Fruit fly (Drosophila melanogaster): ENCODE results near the gene VhaAC39-1.

Gene VhaAC39-1

DNA sequence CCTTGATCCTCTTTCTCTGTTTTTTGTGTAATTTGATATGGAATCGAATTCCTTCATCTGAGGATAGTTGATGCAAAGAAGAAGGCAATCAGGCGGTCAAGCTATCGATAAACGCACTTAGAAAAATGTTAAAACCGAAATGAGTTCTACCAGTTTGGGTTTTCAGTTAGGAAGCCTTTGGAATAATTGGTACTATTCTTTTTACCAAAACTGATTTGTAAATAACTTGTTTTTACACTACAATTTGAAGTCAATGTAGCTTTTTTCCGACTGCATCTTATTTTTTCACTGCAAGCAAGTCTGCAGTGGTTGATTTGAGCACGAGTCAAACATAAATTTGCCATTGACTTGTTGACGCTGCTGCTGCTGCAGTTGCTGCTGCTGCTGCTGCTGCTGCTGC lies 48.8 kb upstream of the VhaAC39-1 start (continued):
- TF ChIP-seq net (GFP tag; optimal IDR thresholded peaks at IDR 0.05) = no peak
- TF ChIP-seq CG1621 (tag; optimal IDR thresholded peaks at IDR 0.05) = no peak
- TF ChIP-seq Hr38 (GFP tag; optimal IDR thresholded peaks at IDR 0.05) = no peak
- TF ChIP-seq Sox15 (GFP tag; optimal IDR thresholded peaks at IDR 0.05) = no peak
- peak; percentile 33 for TF ChIP-seq Smox (GFP tag; optimal IDR thresholded peaks at IDR 0.05)
- TF ChIP-seq achi (GFP tag; optimal IDR thresholded peaks at IDR 0.05) = peak; percentile 36
- peak; percentile 45; the same call in 1 of the 2 replicates for TF ChIP-seq Gug (GFP tag; IDR thresholded peaks at IDR 0.05)
- no peak for TF ChIP-seq dac (GFP tag; optimal IDR thresholded peaks at IDR 0.05)
- peak; percentile 38 for TF ChIP-seq Met (GFP tag; optimal IDR thresholded peaks at IDR 0.05)
- TF ChIP-seq fkh (GFP tag; optimal IDR thresholded peaks at IDR 0.05) = no peak
- TF ChIP-seq Lpt (GFP tag; optimal IDR thresholded peaks at IDR 0.05) = peak; percentile 31
- no peak for TF ChIP-seq Ets96B (tag; optimal IDR thresholded peaks at IDR 0.05)
- TF ChIP-seq lz (GFP tag; optimal IDR thresholded peaks at IDR 0.05) = peak; percentile 8
- no peak for TF ChIP-seq CG11902 (GFP tag; optimal IDR thresholded peaks at IDR 0.05)

DNA sequence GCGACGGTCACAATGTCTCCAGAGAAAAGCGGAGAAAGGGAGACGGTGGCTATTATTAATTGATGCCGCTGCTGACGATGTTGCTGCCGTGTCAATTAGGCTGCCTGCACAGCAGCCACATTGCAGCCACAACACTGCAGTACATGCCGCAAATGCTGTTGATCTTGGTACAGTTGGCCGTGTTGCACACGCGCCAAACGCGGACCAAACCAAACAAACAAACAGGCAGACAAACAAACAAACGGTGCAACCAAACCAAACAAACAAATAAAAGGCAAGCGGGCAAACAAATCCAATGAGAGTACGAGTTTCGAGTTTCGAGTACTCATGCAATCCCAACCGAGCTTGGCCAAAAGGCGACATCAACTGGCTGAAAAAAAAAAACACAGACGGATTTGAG lies 48.3 kb upstream of the VhaAC39-1 start:
- TF ChIP-seq fkh (GFP tag; optimal IDR thresholded peaks at IDR 0.05) (peak; percentile 61), Eip93F (GFP tag; optimal IDR thresholded peaks at IDR 0.05) (no peak)

DNA sequence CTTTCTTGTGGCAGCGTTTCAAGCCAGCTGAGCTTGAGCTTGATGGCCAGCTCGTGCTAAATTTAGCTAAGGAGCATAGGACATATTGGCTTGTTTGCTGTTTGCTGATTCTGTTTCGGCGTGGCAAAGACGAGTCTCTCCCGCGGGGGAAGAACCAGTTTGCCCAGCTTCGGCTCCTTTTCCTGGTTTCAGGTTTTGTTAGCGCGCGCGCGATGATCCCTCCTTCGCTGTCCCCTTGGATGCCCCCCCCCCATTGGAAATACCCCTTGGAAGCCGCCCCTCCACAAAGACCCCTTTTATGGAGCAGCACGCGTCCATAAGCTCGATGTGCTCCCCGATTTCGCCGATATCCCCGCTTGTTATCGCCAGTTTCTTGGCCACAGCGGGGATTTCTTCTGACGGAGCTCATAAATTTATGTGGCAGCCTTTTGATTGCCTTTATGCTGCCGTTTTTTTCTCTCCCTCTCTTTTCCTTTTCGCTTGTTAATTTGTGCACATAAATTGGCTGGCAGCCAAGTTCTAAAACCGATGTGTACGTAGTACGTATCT lies 47.4 kb upstream of the VhaAC39-1 start:
- TF ChIP-seq ss (GFP tag; optimal IDR thresholded peaks at IDR 0.05) (peak; percentile 8 to 27), Lpt (GFP tag; optimal IDR thresholded peaks at IDR 0.05) (peak; percentile 24), CG6808 (GFP tag; optimal IDR thresholded peaks at IDR 0.05) (peak; percentile 32), OdsH (GFP tag; optimal IDR thresholded peaks at IDR 0.05) (no peak), Gug (GFP tag; IDR thresholded peaks at IDR 0.05) (0 out of 2 replicates have a peak, but pooled peaks have one; percentile 8), CG31627 (GFP tag; optimal IDR thresholded peaks at IDR 0.05) (no peak), CG6854 (GFP tag; optimal IDR thresholded peaks at IDR 0.05) (peak; percentile 93), Smox (GFP tag; optimal IDR thresholded peaks at IDR 0.05) (no peak), CG3919 (GFP tag; optimal IDR thresholded peaks at IDR 0.05) (no peak)

dm6 chrX:3834955-3835763 lies 45.4 kb upstream of the VhaAC39-1 start:
- no peak for TF ChIP-seq pdm3 (GFP tag; optimal IDR thresholded peaks at IDR 0.05)
- no peak for TF ChIP-seq CG6792 (GFP tag; optimal IDR thresholded peaks at IDR 0.05)
- no peak for TF ChIP-seq CG10631 (GFP tag; optimal IDR thresholded peaks at IDR 0.05)
- no peak for TF ChIP-seq Sox15 (GFP tag; optimal IDR thresholded peaks at IDR 0.05)
- no peak for TF ChIP-seq Met (GFP tag; optimal IDR thresholded peaks at IDR 0.05)
- peak; percentile 68; the same call in 1 of the 2 replicates for TF ChIP-seq CG15336 (GFP tag; IDR thresholded peaks at IDR 0.05)
- no peak for TF ChIP-seq CG11762 (GFP tag; optimal IDR thresholded peaks at IDR 0.05; ENCODE audit: insufficient read depth)
- TF ChIP-seq CG16779 (tag; optimal IDR thresholded peaks at IDR 0.05) = peak; percentile 12
- no peak for TF ChIP-seq acj6 (GFP tag; optimal IDR thresholded peaks at IDR 0.05)
- no peak for TF ChIP-seq lz (GFP tag; optimal IDR thresholded peaks at IDR 0.05)
- no peak for TF ChIP-seq CG6854 (GFP tag; optimal IDR thresholded peaks at IDR 0.05)
- peak; percentile 11 for TF ChIP-seq Eip75B (GFP tag; optimal IDR thresholded peaks at IDR 0.05)
- peak; percentile 25 for TF ChIP-seq CG3032 (tag; optimal IDR thresholded peaks at IDR 0.05)
- no peak for TF ChIP-seq Gug (GFP tag; IDR thresholded peaks at IDR 0.05)
- no peak for TF ChIP-seq CG4318 (GFP tag; optimal IDR thresholded peaks at IDR 0.05)
- no peak for TF ChIP-seq Eip93F (GFP tag; optimal IDR thresholded peaks at IDR 0.05)
- TF ChIP-seq CG7368 (GFP tag; optimal IDR thresholded peaks at IDR 0.05) = no peak
- no peak for TF ChIP-seq vri (GFP tag; optimal IDR thresholded peaks at IDR 0.05)
- peak; percentile 30 for TF ChIP-seq spab (GFP tag; optimal IDR thresholded peaks at IDR 0.05)
- TF ChIP-seq CG10669 (GFP tag; optimal IDR thresholded peaks at IDR 0.05) = peak; percentile 53
- no peak for TF ChIP-seq Hr39 (GFP tag; optimal IDR thresholded peaks at IDR 0.05)
- peak; percentile 11 for TF ChIP-seq Lpt (GFP tag; optimal IDR thresholded peaks at IDR 0.05)
- no peak for TF ChIP-seq fd59A (GFP tag; optimal IDR thresholded peaks at IDR 0.05)
- TF ChIP-seq Sox14 (GFP tag; optimal IDR thresholded peaks at IDR 0.05) = no peak
- TF ChIP-seq CG8119 (GFP tag; IDR thresholded peaks at IDR 0.05) = peak; percentile 59; the same call in 2 of the 3 replicates
- TF ChIP-seq salr (GFP tag; optimal IDR thresholded peaks at IDR 0.05) = no peak
- no peak for TF ChIP-seq Sox102F (GFP tag; optimal IDR thresholded peaks at IDR 0.05)
- no peak for TF ChIP-seq CG31627 (GFP tag; optimal IDR thresholded peaks at IDR 0.05)
- no peak for TF ChIP-seq svp (GFP tag)
- TF ChIP-seq dsx (GFP tag; optimal IDR thresholded peaks at IDR 0.05; ENCODE audit: poor library complexity, severe bottlenecking) = peak; percentile 52

Data from whole organism, prepupa.